Fruit fly (Drosophila melanogaster): ENCODE data around the gene Rpn3.

Gene Rpn3

dm6 chr2L:19034213-19034929, 17.2 kb upstream of the Rpn3 start, which contains the start of the genes mib2 and CG31800 (continued):
- TF ChIP-seq CG2889 (GFP tag; IDR thresholded peaks at IDR 0.05) (no peak), CG8944 (GFP tag; optimal IDR thresholded peaks at IDR 0.05) (no peak), Blimp-1 (GFP tag; optimal IDR thresholded peaks at IDR 0.05) (no peak), aop (GFP tag; IDR thresholded peaks at IDR 0.05) (no peak), CG11085 (GFP tag; IDR thresholded peaks at IDR 0.05) (no peak), sim (GFP tag; IDR thresholded peaks at IDR 0.05) (no peak), CTCF (GFP tag; optimal IDR thresholded peaks at IDR 0.05) (no peak), CG9215 (GFP tag; IDR thresholded peaks at IDR 0.05) (no peak), salm (tag; optimal IDR thresholded peaks at IDR 0.05) (no peak), Abd-B (GFP tag; optimal IDR thresholded peaks at IDR 0.05) (peak; percentile 37), E2f1 (GFP tag; IDR thresholded peaks at IDR 0.05) (no peak), CG32772 (GFP tag; IDR thresholded peaks at IDR 0.05) (no peak), Neu2 (GFP tag; optimal IDR thresholded peaks at IDR 0.05; ENCODE audit: borderline replicate concordance) (no peak), abd-A (tag; optimal IDR thresholded peaks at IDR 0.05) (peak; percentile 74), crol (GFP tag; IDR thresholded peaks at IDR 0.05) (no peak), Nf-YC (tag; optimal IDR thresholded peaks at IDR 0.05) (no peak), PHDP (tag; optimal IDR thresholded peaks at IDR 0.05) (no peak), Asciz (GFP tag; optimal IDR thresholded peaks at IDR 0.05) (no peak), wor (GFP tag; IDR thresholded peaks at IDR 0.05) (no peak), CG7839 (tag; optimal IDR thresholded peaks at IDR 0.05) (no peak), trem (tag; optimal IDR thresholded peaks at IDR 0.05) (peak; percentile 58), C15 (GFP tag; IDR thresholded peaks at IDR 0.05) (no peak), Pdp1 (GFP tag; optimal IDR thresholded peaks at IDR 0.05) (peak in 1 of 2 experiments; percentile 77), toy (GFP tag; IDR thresholded peaks at IDR 0.05) (no peak), gt (GFP tag; IDR thresholded peaks at IDR 0.05) (no peak), Sry-δ (GFP tag; optimal IDR thresholded peaks at IDR 0.05) (peak; percentile 93), ham (GFP tag; IDR thresholded peaks at IDR 0.05) (no peak), pho (GFP tag; optimal IDR thresholded peaks at IDR 0.05) (no peak), Ada2b (GFP tag; IDR thresholded peaks at IDR 0.05) (no peak), lov (optimal IDR thresholded peaks at IDR 0.05) (no peak), lov (GFP tag; IDR thresholded peaks at IDR 0.05) (no peak), CG11560 (tag; IDR thresholded peaks at IDR 0.05) (no peak), CG7987 (GFP tag; optimal IDR thresholded peaks at IDR 0.05) (peak; percentile 15), HLHmδ (GFP tag; optimal IDR thresholded peaks at IDR 0.05) (no peak), fd64A (GFP tag; optimal IDR thresholded peaks at IDR 0.05) (no peak), CkIIα-i1 (GFP tag; IDR thresholded peaks at IDR 0.05) (no peak), sd (tag; optimal IDR thresholded peaks at IDR 0.05) (no peak), knrl (GFP tag; IDR thresholded peaks at IDR 0.05; ENCODE audit: partially characterized antibody) (peak; percentile 86), ci (GFP tag; IDR thresholded peaks at IDR 0.05) (no peak), CG1647 (GFP tag; optimal IDR thresholded peaks at IDR 0.05) (no peak), CG8765 (GFP tag; IDR thresholded peaks at IDR 0.05) (no peak), CG6765 (GFP tag; optimal IDR thresholded peaks at IDR 0.05) (no peak), CG2129 (GFP tag; IDR thresholded peaks at IDR 0.05; ENCODE audit: partially characterized antibody) (peak; percentile 74), Eip74EF (GFP tag; optimal IDR thresholded peaks at IDR 0.05) (no peak), CG7372 (GFP tag; IDR thresholded peaks at IDR 0.05) (no peak), bab2 (GFP tag; optimal IDR thresholded peaks at IDR 0.05) (no peak), yki (optimal IDR thresholded peaks at IDR 0.05) (no peak), sisA (GFP tag; IDR thresholded peaks at IDR 0.05) (no peak), CG4282 (GFP tag; optimal IDR thresholded peaks at IDR 0.05) (no peak), dati (GFP tag; IDR thresholded peaks at IDR 0.05) (no peak), CG8388 (GFP tag; optimal IDR thresholded peaks at IDR 0.05) (no peak), CG7271 (tag; optimal IDR thresholded peaks at IDR 0.05) (no peak)
